Fruit fly (Drosophila melanogaster): ENCODE data around the gene CG13609.

Gene CG13609

DNA sequence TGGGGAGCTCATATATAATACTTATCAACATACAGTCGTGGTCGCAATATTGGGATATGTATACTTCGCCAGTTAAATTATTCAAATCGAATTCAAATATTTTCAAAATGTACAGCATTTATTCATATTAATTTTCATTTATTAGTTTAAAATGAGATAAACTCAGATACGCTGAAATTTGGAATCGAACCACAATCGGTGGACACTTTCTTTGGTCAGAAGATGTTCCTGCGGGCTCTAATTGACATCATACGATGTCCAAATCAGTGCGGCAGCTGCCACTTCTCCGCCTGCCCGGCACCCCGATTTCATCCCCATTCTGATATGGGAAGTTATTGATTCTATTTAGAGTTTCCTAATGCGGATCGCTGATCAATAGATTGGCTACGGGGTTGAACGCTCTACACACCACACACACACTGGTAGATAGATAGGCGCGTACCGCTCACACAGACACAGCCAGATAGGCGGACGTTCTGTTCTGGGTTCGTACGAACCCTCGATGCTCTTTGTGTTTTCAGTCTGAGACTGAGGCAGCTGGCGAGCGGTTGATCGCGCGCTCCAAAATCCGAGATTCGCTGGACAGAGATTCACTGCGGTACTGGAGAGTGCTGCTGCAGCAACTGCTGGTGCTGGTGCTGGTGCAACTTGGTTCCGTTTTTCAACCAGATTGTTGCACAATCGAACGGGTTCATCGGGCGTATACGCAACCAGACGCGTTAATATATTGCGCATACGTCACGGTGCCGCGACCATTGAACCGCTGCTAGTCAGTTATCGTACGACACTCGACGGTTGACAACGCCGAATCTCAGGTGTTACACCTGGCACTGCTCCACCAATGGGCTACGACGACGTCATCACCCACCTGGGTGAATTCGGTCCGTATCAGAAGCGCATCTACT, 49.5 kb downstream of the CG13609 start, which contains the start of gene Orct:
TSS of gene Orct (plus strand) at position 157 of the 905 bp plus-strand sequence.
- TF ChIP-seq dmrt93B (GFP tag; optimal IDR thresholded peaks at IDR 0.05) (peak; percentile 59), foxo (GFP tag; optimal IDR thresholded peaks at IDR 0.05) (peak in 1 of 2 experiments; percentile 74), dsf (GFP tag; optimal IDR thresholded peaks at IDR 0.05; ENCODE audit: borderline replicate concordance) (no peak), psq (GFP tag; optimal IDR thresholded peaks at IDR 0.05) (peak; percentile 71), N (GFP tag; optimal IDR thresholded peaks at IDR 0.05) (no peak), Dif (GFP tag; optimal IDR thresholded peaks at IDR 0.05; ENCODE audit: partially characterized antibody) (peak; percentile 46), GATAd (GFP tag; optimal IDR thresholded peaks at IDR 0.05) (no peak), sv (GFP tag; optimal IDR thresholded peaks at IDR 0.05) (peak; percentile 6), fru (GFP tag; optimal IDR thresholded peaks at IDR 0.05) (peak; percentile 76), Hr78 (GFP tag; optimal IDR thresholded peaks at IDR 0.05) (no peak), CrebA (GFP tag; optimal IDR thresholded peaks at IDR 0.05; ENCODE audit: borderline replicate concordance) (no peak), Mio (GFP tag; optimal IDR thresholded peaks at IDR 0.05) (no peak), Jra (GFP tag; optimal IDR thresholded peaks at IDR 0.05) (peak; percentile 19), woc (GFP tag; optimal IDR thresholded peaks at IDR 0.05) (peak; percentile 26), ey (GFP tag; optimal IDR thresholded peaks at IDR 0.05) (peak; percentile 58), CG32264 (GFP tag; optimal IDR thresholded peaks at IDR 0.05) (no peak), lola (GFP tag; optimal IDR thresholded peaks at IDR 0.05) (no peak), HLH106 (tag; optimal IDR thresholded peaks at IDR 0.05) (peak; percentile 75), Hnf4 (GFP tag; optimal IDR thresholded peaks at IDR 0.05) (peak; percentile 20), Sp1 (GFP tag; optimal IDR thresholded peaks at IDR 0.05) (peak; percentile 74), sage (GFP tag; optimal IDR thresholded peaks at IDR 0.05) (no peak), brk (GFP tag; optimal IDR thresholded peaks at IDR 0.05) (no peak), dl (GFP tag; optimal IDR thresholded peaks at IDR 0.05; ENCODE audit: insufficient read depth in 1 of 2, partially characterized antibody in 2 of 2) (no peak), br (GFP tag; optimal IDR thresholded peaks at IDR 0.05) (peak; percentile 67), Vsx2 (GFP tag; optimal IDR thresholded peaks at IDR 0.05; ENCODE audit: partially characterized antibody) (no peak), rgr (GFP tag; optimal IDR thresholded peaks at IDR 0.05) (peak; percentile 69), CG9705 (GFP tag; optimal IDR thresholded peaks at IDR 0.05) (peak; percentile 53), usp (GFP tag; optimal IDR thresholded peaks at IDR 0.05) (no peak), tai (GFP tag; optimal IDR thresholded peaks at IDR 0.05) (no peak), Hr83 (GFP tag; optimal IDR thresholded peaks at IDR 0.05; ENCODE audit: poor library complexity, severe bottlenecking) (no peak), OdsH (GFP tag; optimal IDR thresholded peaks at IDR 0.05) (peak; percentile 53), Rel (GFP tag; optimal IDR thresholded peaks at IDR 0.05) (no peak), Rel (tag; optimal IDR thresholded peaks at IDR 0.05) (peak; percentile 34), pan (optimal IDR thresholded peaks at IDR 0.05) (no peak), Myc (optimal IDR thresholded peaks at IDR 0.05) (no peak), Abd-B (GFP tag; optimal IDR thresholded peaks at IDR 0.05) (no peak), h (GFP tag; optimal IDR thresholded peaks at IDR 0.05) (peak; percentile 64), Dfd (GFP tag; optimal IDR thresholded peaks at IDR 0.05) (no peak), jim (GFP tag; optimal IDR thresholded peaks at IDR 0.05) (no peak)

All from whole organism, wandering third instar larva.